Worm (Caenorhabditis elegans) whole organism, late embryonic: ENCODE measurements around the gene lhpp-1.
"Not testable (repeated sequence)": the region's sequence is repeated elsewhere in the genome, so short reads cannot be mapped to it uniquely, and the experiment has no call there.

Source experiments
- C08G9.2 ChIP-seq: sonication (generic microtip); optimal IDR thresholded peaks from 2 replicates; lab custom pipeline; 2016; ENCODE audit warnings: mild to moderate bottlenecking, missing genetic modification characterization, moderate library complexity, missing compliant biosample characterization
- K02D7.2 ChIP-seq: sonication (generic microtip); optimal IDR thresholded peaks from 2 replicates; lab custom pipeline; 2017; ENCODE audit warnings: mild to moderate bottlenecking, missing genetic modification characterization, missing compliant biosample characterization
- Y22D7AL.16 ChIP-seq: sonication (generic microtip); optimal IDR thresholded peaks from 2 replicates; lab custom pipeline; 2016; ENCODE audit warnings: missing genetic modification characterization, missing compliant biosample characterization
- ceh-19 ChIP-seq: fragments of 200-800 bp; sonication (Bioruptor generic); optimal IDR thresholded peaks from 2 replicates; lab custom pipeline; 2018; ENCODE audit warnings: mild to moderate bottlenecking, missing genetic modification characterization, missing compliant biosample characterization
- ceh-2 ChIP-seq: sonication (generic microtip); optimal IDR thresholded peaks from 2 replicates; lab custom pipeline; 2016; ENCODE audit warnings: missing genotype, missing genetic modification characterization, missing compliant biosample characterization
- ceh-24 ChIP-seq: sonication (generic microtip); optimal IDR thresholded peaks from 2 replicates; lab custom pipeline; 2016; ENCODE audit warnings: mild to moderate bottlenecking, missing genetic modification characterization, missing compliant biosample characterization
- ceh-30 ChIP-seq: fragments of 150-350 bp; optimal IDR thresholded peaks from 2 replicates; lab custom pipeline; 2014; ENCODE audit warnings: missing biosample characterization, missing genetic modification characterization
- ceh-31 ChIP-seq: sonication (generic microtip); optimal IDR thresholded peaks from 2 replicates; lab custom pipeline; 2016; ENCODE audit warnings: missing genetic modification characterization, missing compliant biosample characterization
- ceh-6 ChIP-seq: fragments of 200-800 bp; sonication (Bioruptor generic); optimal IDR thresholded peaks from 2 replicates; lab custom pipeline; 2018; ENCODE audit warnings: mild to moderate bottlenecking, missing genetic modification characterization, missing compliant biosample characterization
- ceh-9 ChIP-seq: sonication (generic microtip); optimal IDR thresholded peaks from 2 replicates; lab custom pipeline; 2016; ENCODE audit warnings: mild to moderate bottlenecking, missing genetic modification characterization, inconsistent platforms, missing compliant biosample characterization
- dmd-4 ChIP-seq: sonication (generic microtip); optimal IDR thresholded peaks from 2 replicates; lab custom pipeline; 2016; ENCODE audit warnings: borderline replicate concordance, missing genetic modification characterization, missing compliant biosample characterization
- dve-1 ChIP-seq: sonication (generic microtip); optimal IDR thresholded peaks from 2 replicates; lab custom pipeline; 2017; ENCODE audit warnings: antibody characterized with exemption, mild to moderate bottlenecking, missing genetic modification characterization, missing compliant biosample characterization
- elt-2 ChIP-seq: sonication (generic microtip); optimal IDR thresholded peaks from 2 replicates; lab custom pipeline; 2016; ENCODE audit warnings: missing genetic modification reagents, missing genetic modification characterization, missing compliant biosample characterization
- ets-4 ChIP-seq: sonication (generic microtip); optimal IDR thresholded peaks from 2 replicates; lab custom pipeline; 2016; ENCODE audit warnings: missing genetic modification characterization, missing compliant biosample characterization
- fkh-6 ChIP-seq: sonication (generic microtip); optimal IDR thresholded peaks from 2 replicates; lab custom pipeline; 2016; ENCODE audit warnings: missing genetic modification characterization, missing compliant biosample characterization
- gmeb-2 ChIP-seq: sonication (generic microtip); optimal IDR thresholded peaks from 2 replicates; lab custom pipeline; 2016; ENCODE audit warnings: missing genetic modification characterization, inconsistent platforms, missing compliant biosample characterization
- hlh-13 ChIP-seq: fragments of 200-800 bp; sonication (Bioruptor generic); optimal IDR thresholded peaks from 2 replicates; lab custom pipeline; 2018; ENCODE audit warnings: mild to moderate bottlenecking, missing genetic modification characterization, missing compliant biosample characterization
- hlh-30 ChIP-seq: sonication (generic microtip); optimal IDR thresholded peaks from 2 replicates; lab custom pipeline; 2017; ENCODE audit warnings: antibody characterized with exemption, missing genetic modification characterization, missing compliant biosample characterization; ENCODE audit not compliant: insufficient read depth
- hlh-6 ChIP-seq: sonication (generic microtip); optimal IDR thresholded peaks from 2 replicates; lab custom pipeline; 2016; ENCODE audit warnings: missing genotype, missing genetic modification characterization, missing compliant biosample characterization
- lim-6 ChIP-seq: sonication (generic microtip); optimal IDR thresholded peaks from 2 replicates; lab custom pipeline; 2016; ENCODE audit warnings: missing genetic modification characterization, missing compliant biosample characterization
- lin-11 ChIP-seq: fragments of 200-800 bp; sonication (Bioruptor generic); optimal IDR thresholded peaks from 2 replicates; lab custom pipeline; 2018; ENCODE audit warnings: mild to moderate bottlenecking, missing genetic modification characterization, missing compliant biosample characterization
- nhr-11 ChIP-seq: fragments of 150-350 bp; optimal IDR thresholded peaks from 2 replicates; lab custom pipeline; 2014; ENCODE audit warnings: missing biosample characterization, missing genetic modification characterization
- npax-4 ChIP-seq: sonication (generic microtip); optimal IDR thresholded peaks from 2 replicates; lab custom pipeline; 2016; ENCODE audit warnings: missing genetic modification characterization, missing compliant biosample characterization
- pag-3 ChIP-seq: sonication (generic microtip); optimal IDR thresholded peaks from 2 replicates; lab custom pipeline; 2016; ENCODE audit warnings: missing compliant biosample characterization, missing genetic modification characterization, borderline replicate concordance
- pha-2 ChIP-seq: sonication (generic microtip); optimal IDR thresholded peaks from 2 replicates; lab custom pipeline; 2017; ENCODE audit warnings: mild to moderate bottlenecking, missing genetic modification characterization, missing compliant biosample characterization
- ref-2 ChIP-seq: sonication (generic microtip); optimal IDR thresholded peaks from 2 replicates; lab custom pipeline; 2016; ENCODE audit warnings: missing genetic modification characterization, missing compliant biosample characterization
- rnt-1 ChIP-seq: sonication (generic microtip); optimal IDR thresholded peaks from 2 replicates; lab custom pipeline; 2016; ENCODE audit warnings: missing genetic modification characterization, missing compliant biosample characterization
- unc-42 ChIP-seq: sonication (generic microtip); optimal IDR thresholded peaks from 2 replicates; lab custom pipeline; 2016; ENCODE audit warnings: missing genotype, missing genetic modification characterization, missing compliant biosample characterization
- unc-55 ChIP-seq: sonication (generic microtip); optimal IDR thresholded peaks from 2 replicates; lab custom pipeline; 2017; ENCODE audit warnings: missing biosample characterization, missing genetic modification reagents, missing genetic modification characterization
- ztf-16 ChIP-seq: sonication (generic microtip); optimal IDR thresholded peaks from 2 replicates; lab custom pipeline; 2017; ENCODE audit warnings: missing genetic modification characterization, missing compliant biosample characterization

lhpp-1 gene

DNA sequence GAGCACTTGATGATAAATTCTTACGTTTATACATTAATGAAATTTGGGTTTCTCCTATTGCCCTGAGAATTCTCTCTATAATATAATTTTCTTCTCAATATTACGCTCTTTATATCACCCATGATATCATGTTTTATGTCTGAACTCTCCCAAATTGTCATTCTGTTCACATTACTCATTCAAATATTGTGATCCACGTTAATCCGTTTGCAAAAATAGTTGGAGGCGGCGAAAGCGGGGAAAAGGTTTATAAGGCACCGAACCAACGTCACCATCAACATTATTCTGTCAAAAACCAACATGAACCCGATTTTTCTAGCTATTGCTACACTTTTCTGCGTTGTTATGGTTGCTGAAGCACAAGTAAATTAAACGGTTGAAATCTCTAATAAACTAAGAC, 41.3 kb upstream of the lhpp-1 start, which contains the start of gene C27A7.8:
Gene C27A7.8 (plus strand): TSS at position 301 of the 400 bp plus-strand sequence.
- TF ChIP-seq ceh-30 (tag; lab: Kevin White, UChicago) (no peak), pag-3 (tag; lab: Kevin White, UChicago) (no peak), lim-6 (no peak), hlh-13 (GFP tag; lab: Kevin White, UChicago) (no peak), ceh-19 (GFP tag; lab: Kevin White, UChicago) (no peak), K02D7.2 (no peak), nhr-11 (tag; lab: Kevin White, UChicago) (no peak), ref-2 (tag; lab: Kevin White, UChicago) (no peak), unc-55 (GFP tag; lab: Kevin White, UChicago) (no peak), gmeb-2 (tag; lab: Kevin White, UChicago) (no peak), npax-4 (tag; lab: Kevin White, UChicago) (no peak), fkh-6 (no peak)

DNA sequence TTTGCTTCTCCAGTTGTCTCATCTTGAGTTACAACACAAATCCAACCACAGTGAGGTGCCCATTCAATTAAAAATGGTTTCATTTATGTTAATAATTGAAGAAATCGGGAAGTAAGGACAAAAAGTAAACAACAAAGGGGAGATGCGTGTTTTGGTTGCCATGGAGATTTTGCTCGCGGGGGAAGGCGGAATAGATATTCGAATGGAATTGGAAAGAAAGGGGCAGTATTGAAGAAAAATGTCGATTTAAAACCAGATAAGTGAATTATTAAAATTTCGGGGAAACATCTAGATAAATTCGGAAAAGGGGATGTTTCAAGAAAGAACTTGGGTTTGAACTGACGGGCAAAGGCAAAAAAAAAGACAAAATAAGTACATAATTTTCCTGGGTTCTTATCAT, 39.0 kb upstream of the lhpp-1 start, which contains the start of gene che-11:
Gene che-11 (minus strand): TSS at position 101 of the 400 bp plus-strand sequence.
- TF ChIP-seq rnt-1 (tag; lab: Kevin White, UChicago) = no peak
- no peak for TF ChIP-seq ceh-9 (tag; lab: Kevin White, UChicago)
- TF ChIP-seq ets-4 = no peak
- no peak for TF ChIP-seq lin-11 (tag; lab: Kevin White, UChicago)
- no peak for TF ChIP-seq nhr-11 (tag; lab: Kevin White, UChicago)
- TF ChIP-seq K02D7.2 = no peak
- TF ChIP-seq, all 69 proteins: peak for 0

DNA sequence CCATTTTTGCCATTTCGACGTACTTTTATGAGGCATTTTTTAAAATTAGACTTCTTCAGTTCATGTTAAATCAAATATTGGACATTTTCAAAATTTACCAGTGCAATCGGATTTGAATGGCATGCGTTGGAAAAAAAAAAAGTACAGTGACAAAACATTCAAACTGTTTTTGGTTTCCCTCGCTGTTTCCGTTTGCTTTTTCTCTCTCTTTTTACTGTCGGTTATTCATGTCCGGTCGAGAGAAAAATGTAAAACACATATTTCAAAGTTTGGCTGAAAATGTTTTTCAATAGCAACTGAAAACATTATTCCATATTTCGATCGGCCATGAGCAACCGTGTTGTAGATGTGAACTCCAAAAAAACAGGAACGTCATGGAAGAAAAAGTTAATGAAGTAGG, 29.0 kb upstream of the lhpp-1 start, which contains the start of gene C27A7.3:
Gene C27A7.3 (plus strand): TSS at position 301 of the 400 bp plus-strand sequence.
- no peak for TF ChIP-seq ztf-16 (tag; lab: Kevin White, UChicago)
- no peak for TF ChIP-seq ref-2 (tag; lab: Kevin White, UChicago)
- TF ChIP-seq, all 69 proteins: peak for 0

DNA sequence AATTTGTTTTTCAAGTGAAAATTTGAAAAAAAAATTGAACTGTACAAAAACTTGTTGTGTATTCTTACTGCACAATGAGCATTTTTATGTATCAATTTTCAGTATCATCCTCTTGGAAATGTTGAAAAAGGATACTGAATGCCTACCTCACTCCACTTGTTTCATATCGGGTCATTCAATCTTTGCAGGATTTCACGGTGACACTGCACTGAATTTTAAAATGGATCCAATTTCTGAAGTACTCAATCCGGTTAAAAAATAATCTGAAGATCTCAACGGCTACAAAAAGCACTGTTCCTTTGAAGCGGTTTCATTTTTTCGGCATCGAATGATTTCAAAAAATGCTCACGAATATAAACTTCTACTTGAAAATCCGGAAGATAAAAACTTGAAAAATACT, 26.3 kb upstream of the lhpp-1 start:
- no peak for TF ChIP-seq hlh-6 (tag; lab: Kevin White, UChicago)
- TF ChIP-seq ceh-31 = no peak

DNA sequence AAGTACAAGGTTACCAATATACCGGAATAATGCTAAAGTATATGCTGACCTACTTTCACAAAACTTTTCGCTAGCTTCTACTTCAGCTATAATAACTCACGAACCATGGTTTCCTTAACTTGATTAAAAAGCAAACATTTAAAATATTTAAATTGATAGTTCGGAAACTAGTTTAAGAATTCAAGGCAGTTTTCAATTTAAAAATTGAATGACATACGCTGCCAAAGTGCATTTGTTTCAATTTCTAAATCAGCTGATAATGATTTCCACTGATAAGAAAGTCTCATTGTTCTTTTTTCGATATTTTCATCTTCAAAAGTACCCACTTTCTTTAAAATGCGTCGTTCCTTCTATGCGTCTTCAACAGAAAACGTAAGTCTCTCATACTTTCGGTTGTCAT, 19.6 kb upstream of the lhpp-1 start, which contains the start of gene enpp-1:
Gene enpp-1 (plus strand): TSS at position 301 of the 400 bp plus-strand sequence.
- TF ChIP-seq rnt-1 (tag; lab: Kevin White, UChicago); ceh-24 (tag; lab: Kevin White, UChicago); hlh-30: not testable (repeated sequence)

DNA sequence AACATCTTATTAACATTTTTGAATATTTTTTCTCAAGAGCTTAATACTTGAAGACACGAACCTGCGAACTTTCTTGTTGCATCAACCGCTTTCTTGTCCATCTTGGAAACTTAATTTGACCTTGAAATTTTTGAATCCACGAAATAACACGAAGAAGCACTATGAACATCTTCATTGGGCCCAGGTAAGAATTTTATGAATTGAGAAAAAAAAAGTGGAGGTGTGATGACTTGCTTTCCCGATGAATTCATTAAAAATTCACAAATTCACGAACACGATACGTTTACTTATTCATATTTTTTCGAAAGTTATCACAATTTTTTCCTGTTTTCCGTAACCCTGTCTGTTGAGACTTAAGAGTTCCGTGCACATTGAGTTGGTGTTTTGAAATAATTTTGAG, 19.1 kb upstream of the lhpp-1 start, which contains the start of gene C27A7.6:
Gene C27A7.6 (minus strand): TSS at position 101 of the 400 bp plus-strand sequence.
- not testable (repeated sequence) for TF ChIP-seq ceh-31; rnt-1 (tag; lab: Kevin White, UChicago); elt-2

DNA sequence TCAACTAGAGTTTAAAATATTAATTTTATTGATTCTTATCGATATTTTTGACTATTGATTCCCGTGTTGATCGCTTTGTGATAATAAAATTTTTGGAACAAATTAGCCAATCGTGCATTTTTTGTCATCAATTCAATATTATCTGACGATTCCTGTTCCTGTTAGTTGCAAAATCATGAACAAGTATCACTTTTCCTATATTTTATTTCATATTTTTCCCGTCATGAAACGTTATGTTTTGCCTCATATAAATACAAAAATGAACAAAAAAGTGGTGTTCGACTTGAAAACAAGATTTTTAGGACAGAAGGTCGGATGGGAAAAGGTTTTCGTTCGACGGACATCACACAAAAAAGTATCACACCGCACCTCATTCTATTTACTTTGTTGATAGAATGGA, 9.7 kb upstream of the lhpp-1 start, which contains the start of gene C13C4.6:
Gene C13C4.6 (plus strand): TSS at position 301 of the 400 bp plus-strand sequence.
- no peak for TF ChIP-seq unc-42 (tag; lab: Kevin White, UChicago)
- no peak for TF ChIP-seq ceh-2
- TF ChIP-seq Y22D7AL.16 (tag; lab: Kevin White, UChicago) = no peak
- no peak for TF ChIP-seq dmd-4 (tag; lab: Kevin White, UChicago)
- no peak for TF ChIP-seq C08G9.2 (tag; lab: Kevin White, UChicago)
- no peak for TF ChIP-seq ceh-6 (GFP tag; lab: Kevin White, UChicago)
- TF ChIP-seq dve-1 = no peak
- no peak for TF ChIP-seq elt-2
- no peak for TF ChIP-seq pha-2 (tag; lab: Kevin White, UChicago)
